Worm (Caenorhabditis elegans): ENCODE results near the gene W02B12.16.

ce11 chrII:11452498-11453005 lies 23.8 kb downstream of the W02B12.16 start, which contains the start of gene rsp-2:
- no peak for TF ChIP-seq him-1 (tag; optimal IDR thresholded peaks at IDR 0.05)
- TF ChIP-seq dao-5 (tag; optimal IDR thresholded peaks at IDR 0.05) = no peak

Measured in whole organism, L4/young adult.